Worm (Caenorhabditis elegans) whole organism, L4 larva: Measurements from ENCODE around the gene kap-1.

Experiments used
- D1046.2 ChIP-seq: fragments of 200-800 bp; sonication (Bioruptor generic); IDR thresholded peaks from 2 replicates; pipeline ENCODE4 v1.3.6; 2022; ENCODE audit warnings: missing genetic modification characterization, missing compliant biosample characterization
- F26F4.8 ChIP-seq: fragments of 200-800 bp; sonication (Bioruptor generic); conservative IDR thresholded peaks from 2 replicates; pipeline ENCODE4 v1.3.6; 2022; ENCODE audit warnings: missing genetic modification characterization, missing compliant biosample characterization
- F37D6.2 ChIP-seq: sonication (generic microtip); optimal IDR thresholded peaks from 2 replicates; lab custom pipeline; 2016; ENCODE audit warnings: mild to moderate bottlenecking, missing genetic modification characterization, missing compliant biosample characterization
- F44E2.7 ChIP-seq: fragments of 200-800 bp; sonication (Bioruptor generic); IDR thresholded peaks from 2 replicates; pipeline ENCODE4 v2.1.2; 2022; ENCODE audit warnings: missing genetic modification characterization, missing compliant biosample characterization
- F49E8.2 ChIP-seq: sonication (generic microtip); optimal IDR thresholded peaks from 2 replicates; lab custom pipeline; 2016; ENCODE audit warnings: missing compliant biosample characterization, mild to moderate bottlenecking, missing genetic modification characterization, borderline replicate concordance
- T26A8.4 ChIP-seq: fragments of 200-800 bp; sonication (Bioruptor generic); IDR thresholded peaks from 2 replicates; pipeline ENCODE4 v1.3.6; 2022; ENCODE audit warnings: missing genetic modification characterization, missing compliant biosample characterization
- Y48G9A.11 ChIP-seq: fragments of 200-800 bp; sonication (Bioruptor generic); IDR thresholded peaks from 2 replicates; pipeline ENCODE4 v1.3.6; 2022; ENCODE audit warnings: missing genetic modification reagents, missing genetic modification characterization, missing compliant biosample characterization
- Y5F2A.4 ChIP-seq: fragments of 200-800 bp; sonication (Bioruptor generic); optimal IDR thresholded peaks from 2 replicates; lab custom pipeline; 2018; ENCODE audit warnings: mild to moderate bottlenecking, missing genetic modification characterization, missing compliant biosample characterization
- aha-1 ChIP-seq: fragments of 150-350 bp; peaks from one replicate; lab custom pipeline; 2014; ENCODE audit warnings: missing biosample characterization, missing genetic modification characterization
- aly-2 ChIP-seq: sonication (generic microtip); optimal IDR thresholded peaks from 2 replicates; lab custom pipeline; 2018; ENCODE audit warnings: missing biosample characterization, missing genetic modification characterization
- ama-1 ChIP-seq: fragments of 150-350 bp; optimal IDR thresholded peaks from 2 replicates; lab custom pipeline; 2014; ENCODE audit warnings: inconsistent platforms, mixed read lengths
- attf-4 ChIP-seq: sonication (generic microtip); optimal IDR thresholded peaks from 3 replicates; lab custom pipeline; 2017; ENCODE audit warnings: missing biosample characterization, missing genetic modification characterization
- ceh-28 ChIP-seq: fragments of 150-350 bp; optimal IDR thresholded peaks from 2 replicates; lab custom pipeline; 2014; ENCODE audit warnings: missing biosample characterization, missing genetic modification reagents, missing genetic modification characterization
- ceh-44 ChIP-seq: fragments of 200-800 bp; sonication (Bioruptor generic); IDR thresholded peaks from 2 replicates; pipeline ENCODE4 v1.3.6; 2022; ENCODE audit warnings: missing genetic modification reagents, missing genetic modification characterization, missing compliant biosample characterization
- daf-12 ChIP-seq: fragments of 150-350 bp; optimal IDR thresholded peaks from 2 replicates; lab custom pipeline; 2014; ENCODE audit warnings: missing biosample characterization, missing genetic modification reagents, missing genetic modification characterization
- daf-16 ChIP-seq, 3 experiments: sonication (generic microtip); optimal IDR thresholded peaks; 2 replicates each; lab custom pipeline; 2016 to 2017; ENCODE audit warnings: missing genetic modification characterization in 3 of 3, missing genetic modification reagents in 3 of 3, mild to moderate bottlenecking in 2 of 3, missing compliant biosample characterization in 2 of 3, missing biosample characterization in 1 of 3, moderate library complexity in 1 of 3
- daf-19 ChIP-seq: fragments of 200-800 bp; sonication (Bioruptor generic); conservative IDR thresholded peaks from 2 replicates; pipeline ENCODE4 v1.3.6; 2022; ENCODE audit warnings: missing genetic modification characterization, missing compliant biosample characterization
- dmd-8 ChIP-seq: fragments of 200-800 bp; sonication (Bioruptor generic); IDR thresholded peaks from 2 replicates; pipeline ENCODE4 v1.3.6; 2022; ENCODE audit warnings: missing genetic modification characterization, missing compliant biosample characterization
- egl-43 ChIP-seq: fragments of 200-800 bp; sonication (Bioruptor generic); IDR thresholded peaks from 2 replicates; pipeline ENCODE4 v1.3.6; 2022; ENCODE audit warnings: missing genetic modification reagents, missing genetic modification characterization, missing compliant biosample characterization
- fos-1 ChIP-seq: fragments of 150-350 bp; optimal IDR thresholded peaks from 2 replicates; lab custom pipeline; 2014; ENCODE audit warnings: missing biosample characterization, missing genetic modification characterization
- hlh-11 ChIP-seq: fragments of 200-800 bp; sonication (Bioruptor generic); optimal IDR thresholded peaks from 2 replicates; lab custom pipeline; 2018; ENCODE audit warnings: mild to moderate bottlenecking, missing genetic modification characterization, missing compliant biosample characterization
- hlh-30 ChIP-seq: sonication (generic microtip); optimal IDR thresholded peaks from 2 replicates; lab custom pipeline; 2017; ENCODE audit warnings: antibody characterized with exemption, mild to moderate bottlenecking, missing genetic modification characterization, missing compliant biosample characterization; ENCODE audit not compliant: insufficient read depth
- hmg-1.1 ChIP-seq: fragments of 200-800 bp; sonication (Bioruptor generic); IDR thresholded peaks from 2 replicates; pipeline ENCODE4 v1.3.6; 2022; ENCODE audit warnings: missing genetic modification reagents, missing genetic modification characterization, missing compliant biosample characterization
- lim-7 ChIP-seq: fragments of 200-800 bp; sonication (Bioruptor generic); IDR thresholded peaks from 2 replicates; pipeline ENCODE4 v1.3.6; 2022; ENCODE audit warnings: missing genetic modification characterization, missing compliant biosample characterization
- lin-29 ChIP-seq: fragments of 200-800 bp; sonication (Bioruptor generic); IDR thresholded peaks from 2 replicates; pipeline ENCODE4 v1.3.6; 2022; ENCODE audit warnings: missing genetic modification reagents, missing genetic modification characterization, missing compliant biosample characterization
- lin-38 ChIP-seq: fragments of 200-800 bp; sonication (Bioruptor generic); IDR thresholded peaks from 2 replicates; pipeline ENCODE4 v1.3.6; 2022; ENCODE audit warnings: missing genetic modification reagents, missing genetic modification characterization, missing compliant biosample characterization
- lin-39 ChIP-seq: fragments of 150-350 bp; optimal IDR thresholded peaks from 2 replicates; lab custom pipeline; 2014; ENCODE audit warnings: missing biosample characterization, missing genetic modification reagents, missing genetic modification characterization
- lsy-2 ChIP-seq, 2 experiments: fragments of 150-350 bp in 1 of 2; sonication (generic microtip) in 1 of 2; optimal IDR thresholded peaks; 2 replicates each; lab custom pipeline; 2014 to 2017; ENCODE audit warnings: missing biosample characterization in 2 of 2, missing genetic modification characterization in 2 of 2
- madf-5 ChIP-seq, 2 experiments: fragments of 200-800 bp; sonication (Bioruptor generic); IDR thresholded peaks; 2 replicates each; pipeline ENCODE4 v1.3.6; 2022; ENCODE audit warnings: missing compliant biosample characterization in 2 of 2, missing genetic modification characterization in 2 of 2
- mdl-1 ChIP-seq, 2 experiments: fragments of 150-350 bp in 1 of 2; sonication (generic microtip) in 1 of 2; optimal IDR thresholded peaks; 2 replicates each; lab custom pipeline; 2014 to 2017; ENCODE audit warnings: missing biosample characterization in 2 of 2, missing genetic modification characterization in 2 of 2
- mdt-29 ChIP-seq: fragments of 200-800 bp; sonication (Bioruptor generic); IDR thresholded peaks from 2 replicates; pipeline ENCODE4 v1.3.6; 2022; ENCODE audit warnings: missing genetic modification reagents, missing genetic modification characterization, missing compliant biosample characterization
- mes-2 ChIP-seq: sonication (generic microtip); optimal IDR thresholded peaks from 2 replicates; lab custom pipeline; 2016; ENCODE audit warnings: missing genotype, mild to moderate bottlenecking, missing genetic modification characterization, missing compliant biosample characterization; ENCODE audit not compliant: poor library complexity, severe bottlenecking
- mxl-2 ChIP-seq: fragments of 200-800 bp; sonication (Bioruptor generic); conservative IDR thresholded peaks from 2 replicates; pipeline ENCODE4 v1.3.6; 2022; ENCODE audit warnings: missing genetic modification reagents, missing genetic modification characterization, missing compliant biosample characterization
- mxl-3 ChIP-seq: fragments of 200-800 bp; sonication (Bioruptor generic); optimal IDR thresholded peaks from 2 replicates; lab custom pipeline; 2018; ENCODE audit warnings: mild to moderate bottlenecking, missing genetic modification characterization, missing compliant biosample characterization
- nhr-102 ChIP-seq: sonication (generic microtip); optimal IDR thresholded peaks from 2 replicates; lab custom pipeline; 2016; ENCODE audit warnings: mild to moderate bottlenecking, missing genetic modification characterization, moderate library complexity, missing compliant biosample characterization
- nhr-11 ChIP-seq: fragments of 150-350 bp; optimal IDR thresholded peaks from 2 replicates; lab custom pipeline; 2014; ENCODE audit warnings: missing biosample characterization, missing genetic modification characterization
- nhr-28 ChIP-seq: fragments of 150-350 bp; optimal IDR thresholded peaks from 2 replicates; lab custom pipeline; 2014; ENCODE audit warnings: missing biosample characterization, missing genetic modification characterization
- nhr-42 ChIP-seq: fragments of 200-800 bp; sonication (Bioruptor generic); IDR thresholded peaks from 2 replicates; pipeline ENCODE4 v1.3.6; 2022; ENCODE audit warnings: missing genetic modification characterization, missing compliant biosample characterization
- nhr-6 ChIP-seq: fragments of 150-350 bp; optimal IDR thresholded peaks from 2 replicates; lab custom pipeline; 2014; ENCODE audit warnings: missing biosample characterization, missing genetic modification characterization
- nhr-76 ChIP-seq: fragments of 150-350 bp; optimal IDR thresholded peaks from 2 replicates; lab custom pipeline; 2014; ENCODE audit warnings: missing biosample characterization, missing genetic modification characterization
- pha-4 ChIP-seq, 2 experiments: fragments of 150-350 bp in 1 of 2; fragments of 200-800 bp in 1 of 2; sonication (Bioruptor generic) in 1 of 2; IDR thresholded peaks in 1 of 2; optimal IDR thresholded peaks in 1 of 2; 2 replicates each; pipeline versions ENCODE4 v1.3.6 to Lab custom; 2014 to 2022; ENCODE audit warnings: missing genetic modification characterization in 2 of 2, missing genetic modification reagents in 2 of 2, missing biosample characterization in 1 of 2, missing compliant biosample characterization in 1 of 2
- pqm-1 ChIP-seq: sonication (generic microtip); optimal IDR thresholded peaks from 2 replicates; lab custom pipeline; 2017; ENCODE audit warnings: missing biosample characterization, missing genetic modification characterization
- saeg-2 ChIP-seq: fragments of 200-800 bp; sonication (Bioruptor generic); IDR thresholded peaks from 2 replicates; pipeline ENCODE4 v1.3.6; 2022; ENCODE audit warnings: missing genetic modification reagents, missing genetic modification characterization, missing compliant biosample characterization
- snpc-1.2 ChIP-seq: fragments of 200-800 bp; sonication (Bioruptor generic); IDR thresholded peaks from 2 replicates; pipeline ENCODE4 v1.3.6; 2022; ENCODE audit warnings: missing genetic modification reagents, missing genetic modification characterization, missing compliant biosample characterization
- snpc-4 ChIP-seq: fragments of 150-350 bp; optimal IDR thresholded peaks from 2 replicates; lab custom pipeline; 2014; ENCODE audit warnings: missing biosample characterization, missing genetic modification characterization
- spr-1 ChIP-seq: sonication (generic microtip); optimal IDR thresholded peaks from 2 replicates; lab custom pipeline; 2016; ENCODE audit warnings: mild to moderate bottlenecking, missing genetic modification characterization, missing compliant biosample characterization
- tag-97 ChIP-seq: fragments of 200-800 bp; sonication (Bioruptor generic); IDR thresholded peaks from 2 replicates; pipeline ENCODE4 v1.3.6; 2022; ENCODE audit warnings: missing genetic modification characterization, missing compliant biosample characterization
- vab-7 ChIP-seq: fragments of 200-800 bp; sonication (Bioruptor generic); IDR thresholded peaks from 2 replicates; pipeline ENCODE4 v1.3.6; 2022; ENCODE audit warnings: missing genetic modification reagents, missing genetic modification characterization, missing compliant biosample characterization
- zip-11 ChIP-seq: fragments of 200-800 bp; sonication (Bioruptor generic); IDR thresholded peaks from 2 replicates; pipeline ENCODE4 v1.3.6; 2022; ENCODE audit warnings: missing genetic modification characterization, missing compliant biosample characterization
- zip-2 ChIP-seq: fragments of 150-350 bp; optimal IDR thresholded peaks from 2 replicates; lab custom pipeline; 2014; ENCODE audit warnings: missing biosample characterization, missing genetic modification characterization
- ztf-11 ChIP-seq: fragments of 150-350 bp; optimal IDR thresholded peaks from 2 replicates; lab custom pipeline; 2014; ENCODE audit warnings: missing biosample characterization, missing genetic modification characterization

Gene kap-1

ce11 chrIII:7338693-7339092 lies at the start of gene kap-1 (continued):
- TF ChIP-seq daf-12 (tag; lab: Kevin White, UChicago) = no peak
- TF ChIP-seq daf-16 (GFP tag; optimal IDR thresholded peaks at IDR 0.05; lab: Kevin White, UChicago) = peak in 1 of 2 experiments; percentile 12
- TF ChIP-seq daf-16 (tag; optimal IDR thresholded peaks at IDR 0.05; lab: Kevin White, UChicago) = peak; percentile 18
- TF ChIP-seq fos-1 (tag; lab: Kevin White, UChicago) = no peak
- peak; percentile 64 for TF ChIP-seq egl-43
- TF ChIP-seq dmd-8 (GFP tag; lab: Robert Waterston, UW) = no peak
- no peak for TF ChIP-seq zip-11 (GFP tag; lab: Robert Waterston, UW)
- peak; percentile 75 for TF ChIP-seq ama-1 (lab: Kevin White, UChicago)
- no peak for TF ChIP-seq spr-1 (tag; lab: Kevin White, UChicago)
- no peak for TF ChIP-seq pha-4 (GFP tag; IDR thresholded peaks at IDR 0.05; lab: Robert Waterston, UW)
- no peak for TF ChIP-seq pha-4 (tag; optimal IDR thresholded peaks at IDR 0.05; lab: Kevin White, UChicago)
- TF ChIP-seq lsy-2 (tag; optimal IDR thresholded peaks at IDR 0.05; lab: Kevin White, UChicago) = peak in 1 of 2 experiments; percentile 33
- TF ChIP-seq lin-38 = 0 out of 2 replicates have a peak, but pooled peaks have one; percentile 21
- peak; percentile 29 for TF ChIP-seq nhr-102 (tag; lab: Kevin White, UChicago)
- TF ChIP-seq mdt-29 = no peak
- 0 out of 2 replicates have a peak, but pooled peaks have one; percentile 26 for TF ChIP-seq T26A8.4 (GFP tag; lab: Robert Waterston, UW)
- TF ChIP-seq nhr-11 (tag; lab: Kevin White, UChicago) = no peak
- TF ChIP-seq mxl-2 (GFP tag; lab: Robert Waterston, UW) = no peak
- TF ChIP-seq attf-4 (tag; lab: Kevin White, UChicago) = no peak
- TF ChIP-seq lin-39 (tag; lab: Kevin White, UChicago) = no peak
- TF ChIP-seq ceh-44 (GFP tag; lab: Robert Waterston, UW) = no peak
- TF ChIP-seq D1046.2 (GFP tag; lab: Robert Waterston, UW) = no peak
- TF ChIP-seq hlh-11 (tag; lab: Kevin White, UChicago) = peak; percentile 11
- TF ChIP-seq nhr-42 (GFP tag; lab: Robert Waterston, UW) = no peak
- TF ChIP-seq F44E2.7 (GFP tag; lab: Robert Waterston, UW) = 0 out of 2 replicates have a peak, but pooled peaks have one; percentile 50
- TF ChIP-seq F37D6.2 (tag; lab: Kevin White, UChicago) = no peak
- no peak for TF ChIP-seq zip-2 (tag; lab: Kevin White, UChicago)
- no peak for TF ChIP-seq ceh-28
- no peak for TF ChIP-seq nhr-6 (tag; lab: Kevin White, UChicago)
- no peak for TF ChIP-seq snpc-4
- TF ChIP-seq Y5F2A.4 = no peak
- no peak for TF ChIP-seq aly-2
- no peak for TF ChIP-seq lin-29 (GFP tag; lab: Robert Waterston, UW)
- TF ChIP-seq snpc-1.2 (GFP tag; lab: Robert Waterston, UW) = 0 out of 2 replicates have a peak, but pooled peaks have one; percentile 11
- 0 out of 2 replicates have a peak, but pooled peaks have one; percentile 36 for TF ChIP-seq hmg-1.1 (GFP tag; lab: Robert Waterston, UW)
- no peak for TF ChIP-seq pqm-1
- no peak for TF ChIP-seq saeg-2 (GFP tag; lab: Robert Waterston, UW)
- TF ChIP-seq nhr-76 (tag; lab: Kevin White, UChicago) = no peak
- TF ChIP-seq ztf-11 (tag; lab: Kevin White, UChicago) = no peak
- TF ChIP-seq aha-1 (tag; lab: Kevin White, UChicago) = no peak
- no peak for TF ChIP-seq F49E8.2 (tag; lab: Kevin White, UChicago)
- TF ChIP-seq vab-7 (GFP tag; lab: Robert Waterston, UW) = no peak
- no peak for TF ChIP-seq mxl-3 (GFP tag; lab: Kevin White, UChicago)
- no peak for TF ChIP-seq tag-97
- TF ChIP-seq mes-2 = peak; percentile 20
- no peak for TF ChIP-seq Y48G9A.11 (GFP tag; lab: Robert Waterston, UW)
- no peak for TF ChIP-seq hlh-30 (tag; lab: Kevin White, UChicago)
- no peak for TF ChIP-seq lim-7 (GFP tag; lab: Robert Waterston, UW)
- no peak for TF ChIP-seq daf-19 (GFP tag; lab: Robert Waterston, UW)
- no peak for TF ChIP-seq nhr-28
- no peak for TF ChIP-seq mdl-1 (tag; optimal IDR thresholded peaks at IDR 0.05; lab: Kevin White, UChicago)
- no peak for TF ChIP-seq F26F4.8 (GFP tag; lab: Robert Waterston, UW)
- no peak for TF ChIP-seq madf-5 (GFP tag; IDR thresholded peaks at IDR 0.05; lab: Robert Waterston, UW)
